ENCODE assay signal across 2 fruit fly cellular contexts in the genomic region with DNA sequence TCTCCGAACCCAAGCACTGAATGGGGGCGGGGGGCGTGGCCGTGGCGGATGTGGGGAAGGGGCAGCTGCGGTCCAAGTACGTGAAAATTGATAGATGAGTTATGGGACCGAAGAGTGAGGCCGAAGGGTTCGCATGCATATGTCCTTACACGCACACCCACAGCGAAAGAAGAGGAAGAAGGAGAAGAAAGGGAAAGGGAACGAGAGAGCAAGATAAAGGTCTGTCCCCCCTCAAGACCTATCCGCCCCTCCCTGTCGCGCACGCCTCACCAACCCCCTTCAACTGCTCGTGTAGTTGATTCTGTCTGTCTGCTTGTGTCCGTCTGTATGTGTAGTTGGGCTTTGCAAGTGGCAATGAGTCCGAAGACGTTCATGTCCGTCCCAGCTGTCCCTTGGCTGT.
TF ChIP-seq lines count a peak whose summit lies in the region.

No protein-coding gene starts in this region.

- no peak for TF ChIP-seq CTCF in whole organism, embryonic (GFP tag; optimal IDR thresholded peaks at IDR 0.05; lab: Kevin White, UChicago)

TF ChIP-seq in whole organism, embryonic, 481 proteins besides CTCF, POLR2A, EP300 and RAD21:
- TF ChIP-seq CG7786 (GFP tag; optimal IDR thresholded peaks at IDR 0.05; lab: Kevin White, UChicago) (no peak), crp (GFP tag; optimal IDR thresholded peaks at IDR 0.05; lab: Kevin White, UChicago) (no peak), Fer3 (tag; optimal IDR thresholded peaks at IDR 0.05; lab: Kevin White, UChicago) (no peak), Camta (GFP tag; optimal IDR thresholded peaks at IDR 0.05; lab: Kevin White, UChicago) (no peak), slou (GFP tag; optimal IDR thresholded peaks at IDR 0.05; lab: Kevin White, UChicago) (no peak), abd-A (tag; optimal IDR thresholded peaks at IDR 0.05; lab: Kevin White, UChicago) (peak; percentile 69), CG10979 (tag; optimal IDR thresholded peaks at IDR 0.05; lab: Kevin White, UChicago) (no peak), pfk (GFP tag; optimal IDR thresholded peaks at IDR 0.05; lab: Kevin White, UChicago) (no peak), tio (GFP tag; optimal IDR thresholded peaks at IDR 0.05; lab: Kevin White, UChicago) (no peak), CG30403 (GFP tag; optimal IDR thresholded peaks at IDR 0.05; lab: Kevin White, UChicago) (no peak), Optix (GFP tag; IDR thresholded peaks at IDR 0.05; lab: Robert Waterston, UW) (0 out of 3 replicates have a peak, but pooled peaks have one; percentile 21), CG3065 (GFP tag; optimal IDR thresholded peaks at IDR 0.05; lab: Kevin White, UChicago) (no peak), pros (GFP tag; optimal IDR thresholded peaks at IDR 0.05; lab: Kevin White, UChicago) (peak; percentile 35), org-1 (GFP tag; optimal IDR thresholded peaks at IDR 0.05; lab: Kevin White, UChicago) (no peak), Deaf1 (tag; optimal IDR thresholded peaks at IDR 0.05; lab: Kevin White, UChicago) (peak; percentile 20), Dip2 (GFP tag; IDR thresholded peaks at IDR 0.05; lab: Robert Waterston, UW) (no peak), slp2 (GFP tag; optimal IDR thresholded peaks at IDR 0.05; lab: Kevin White, UChicago) (no peak), CG10959 (GFP tag; IDR thresholded peaks at IDR 0.05; lab: Robert Waterston, UW) (no peak), crol (GFP tag; IDR thresholded peaks at IDR 0.05; lab: Robert Waterston, UW) (peak; percentile 80), gcm2 (GFP tag; optimal IDR thresholded peaks at IDR 0.05; lab: Kevin White, UChicago) (no peak), CG17359 (tag; optimal IDR thresholded peaks at IDR 0.05; lab: Kevin White, UChicago) (no peak), CkIIα-i1 (GFP tag; IDR thresholded peaks at IDR 0.05; lab: Robert Waterston, UW) (no peak), Pdp1 (GFP tag; optimal IDR thresholded peaks at IDR 0.05; lab: Kevin White, UChicago) (no peak), Hr39 (optimal IDR thresholded peaks at IDR 0.05; lab: Kevin White, UChicago) (peak; percentile 61)

TF ChIP-seq in whole organism, wandering third instar larva, 38 proteins besides CTCF, POLR2A, EP300 and RAD21:
- TF ChIP-seq Jra (GFP tag; optimal IDR thresholded peaks at IDR 0.05; lab: Kevin White, UChicago) = no peak
- TF ChIP-seq sv (GFP tag; optimal IDR thresholded peaks at IDR 0.05; lab: Kevin White, UChicago) = no peak
- TF ChIP-seq psq (GFP tag; optimal IDR thresholded peaks at IDR 0.05; lab: Kevin White, UChicago) = no peak
- no peak for TF ChIP-seq Abd-B (GFP tag; optimal IDR thresholded peaks at IDR 0.05; lab: Kevin White, UChicago)
- TF ChIP-seq Dfd (GFP tag; optimal IDR thresholded peaks at IDR 0.05; lab: Kevin White, UChicago) = peak; percentile 47
- no peak for TF ChIP-seq foxo (GFP tag; optimal IDR thresholded peaks at IDR 0.05; lab: Kevin White, UChicago)
- no peak for TF ChIP-seq CrebA (GFP tag; optimal IDR thresholded peaks at IDR 0.05; lab: Kevin White, UChicago; ENCODE audit: borderline replicate concordance)

Comparison
In these comparisons a context has a peak if more than half of its experiments do, and no peak if none do; other contexts are left out.
1. Of the 10 proteins assayed by ChIP-seq in both whole organism, embryonic and whole organism, wandering third instar larva: peak only in whole organism, embryonic: none; only in whole organism, wandering third instar larva: Dfd; in both: none; in neither: 9.